Worm (Caenorhabditis elegans) whole organism, L4 larva: ENCODE results near the gene cmk-1.

Source experiments
- D1046.2 ChIP-seq: fragments of 200-800 bp; sonication (Bioruptor generic); IDR thresholded peaks from 2 replicates; pipeline ENCODE4 v1.3.6; 2022; ENCODE audit warnings: missing genetic modification characterization, missing compliant biosample characterization
- F26F4.8 ChIP-seq: fragments of 200-800 bp; sonication (Bioruptor generic); conservative IDR thresholded peaks from 2 replicates; pipeline ENCODE4 v1.3.6; 2022; ENCODE audit warnings: missing genetic modification characterization, missing compliant biosample characterization
- F37D6.2 ChIP-seq: sonication (generic microtip); optimal IDR thresholded peaks from 2 replicates; lab custom pipeline; 2016; ENCODE audit warnings: mild to moderate bottlenecking, missing genetic modification characterization, missing compliant biosample characterization
- F44E2.7 ChIP-seq: fragments of 200-800 bp; sonication (Bioruptor generic); IDR thresholded peaks from 2 replicates; pipeline ENCODE4 v2.1.2; 2022; ENCODE audit warnings: missing genetic modification characterization, missing compliant biosample characterization
- T20F7.1 ChIP-seq: fragments of 200-800 bp; sonication (Bioruptor generic); optimal IDR thresholded peaks from 2 replicates; lab custom pipeline; 2018; ENCODE audit warnings: mild to moderate bottlenecking, missing genetic modification characterization, missing compliant biosample characterization
- T26A8.4 ChIP-seq: fragments of 200-800 bp; sonication (Bioruptor generic); IDR thresholded peaks from 2 replicates; pipeline ENCODE4 v1.3.6; 2022; ENCODE audit warnings: missing genetic modification characterization, missing compliant biosample characterization
- Y5F2A.4 ChIP-seq: fragments of 200-800 bp; sonication (Bioruptor generic); optimal IDR thresholded peaks from 2 replicates; lab custom pipeline; 2018; ENCODE audit warnings: mild to moderate bottlenecking, missing genetic modification characterization, missing compliant biosample characterization
- ZK337.2 ChIP-seq: fragments of 200-800 bp; sonication (Bioruptor generic); IDR thresholded peaks from 2 replicates; pipeline ENCODE4 v1.3.6; 2022; ENCODE audit warnings: missing genetic modification reagents, missing genetic modification characterization, missing compliant biosample characterization
- aha-1 ChIP-seq: fragments of 150-350 bp; peaks from one replicate; lab custom pipeline; 2014; ENCODE audit warnings: missing biosample characterization, missing genetic modification characterization
- aly-2 ChIP-seq: sonication (generic microtip); optimal IDR thresholded peaks from 2 replicates; lab custom pipeline; 2018; ENCODE audit warnings: missing biosample characterization, missing genetic modification characterization
- ceh-20 ChIP-seq: fragments of 200-800 bp; sonication (Bioruptor generic); IDR thresholded peaks from 2 replicates; pipeline ENCODE4 v1.3.6; 2022; ENCODE audit warnings: missing genetic modification reagents, missing genetic modification characterization, missing compliant biosample characterization
- ceh-32 ChIP-seq: sonication (generic microtip); optimal IDR thresholded peaks from 2 replicates; lab custom pipeline; 2016; ENCODE audit warnings: mild to moderate bottlenecking, missing genetic modification characterization, missing compliant biosample characterization; ENCODE audit not compliant: poor library complexity
- ceh-82 ChIP-seq: sonication (generic microtip); optimal IDR thresholded peaks from 2 replicates; lab custom pipeline; 2017; ENCODE audit warnings: missing biosample characterization, missing genetic modification characterization
- ces-1 ChIP-seq: fragments of 150-350 bp; sonication (generic microtip); optimal IDR thresholded peaks from 4 replicates; lab custom pipeline; 2014; ENCODE audit warnings: missing biosample characterization, missing genetic modification reagents, missing genetic modification characterization
- daf-16 ChIP-seq, 3 experiments: sonication (generic microtip); optimal IDR thresholded peaks; 2 replicates each; lab custom pipeline; 2016 to 2017; ENCODE audit warnings: missing genetic modification characterization in 3 of 3, missing genetic modification reagents in 3 of 3, mild to moderate bottlenecking in 2 of 3, missing compliant biosample characterization in 2 of 3, missing biosample characterization in 1 of 3, moderate library complexity in 1 of 3
- daf-19 ChIP-seq: fragments of 200-800 bp; sonication (Bioruptor generic); conservative IDR thresholded peaks from 2 replicates; pipeline ENCODE4 v1.3.6; 2022; ENCODE audit warnings: missing genetic modification characterization, missing compliant biosample characterization
- daf-8 ChIP-seq: fragments of 200-800 bp; sonication (Bioruptor generic); IDR thresholded peaks from 2 replicates; pipeline ENCODE4 v1.3.6; 2022; ENCODE audit warnings: missing genetic modification characterization, missing compliant biosample characterization
- dmd-9 ChIP-seq: fragments of 200-800 bp; sonication (Bioruptor generic); IDR thresholded peaks from 2 replicates; pipeline ENCODE4 v1.3.6; 2022; ENCODE audit warnings: missing genetic modification reagents, missing genetic modification characterization, missing compliant biosample characterization
- dve-1 ChIP-seq: sonication (generic microtip); optimal IDR thresholded peaks from 2 replicates; lab custom pipeline; 2017; ENCODE audit warnings: antibody characterized with exemption, mild to moderate bottlenecking, missing genetic modification characterization, missing compliant biosample characterization; ENCODE audit not compliant: insufficient read depth
- egl-27 ChIP-seq: sonication (generic microtip); optimal IDR thresholded peaks from 3 replicates; lab custom pipeline; 2017; ENCODE audit warnings: missing biosample characterization, missing genetic modification reagents, missing genetic modification characterization
- egl-43 ChIP-seq: fragments of 200-800 bp; sonication (Bioruptor generic); IDR thresholded peaks from 2 replicates; pipeline ENCODE4 v1.3.6; 2022; ENCODE audit warnings: missing genetic modification reagents, missing genetic modification characterization, missing compliant biosample characterization
- gei-8 ChIP-seq: fragments of 200-800 bp; sonication (Bioruptor generic); optimal IDR thresholded peaks from 2 replicates; lab custom pipeline; 2018; ENCODE audit warnings: mild to moderate bottlenecking, missing genetic modification characterization, missing compliant biosample characterization
- hlh-11 ChIP-seq: fragments of 200-800 bp; sonication (Bioruptor generic); optimal IDR thresholded peaks from 2 replicates; lab custom pipeline; 2018; ENCODE audit warnings: mild to moderate bottlenecking, missing genetic modification characterization, missing compliant biosample characterization
- lin-38 ChIP-seq: fragments of 200-800 bp; sonication (Bioruptor generic); IDR thresholded peaks from 2 replicates; pipeline ENCODE4 v1.3.6; 2022; ENCODE audit warnings: missing genetic modification reagents, missing genetic modification characterization, missing compliant biosample characterization
- lsy-2 ChIP-seq, 2 experiments: fragments of 150-350 bp in 1 of 2; sonication (generic microtip) in 1 of 2; optimal IDR thresholded peaks; 2 replicates each; lab custom pipeline; 2014 to 2017; ENCODE audit warnings: missing biosample characterization in 2 of 2, missing genetic modification characterization in 2 of 2
- madf-5 ChIP-seq, 2 experiments: fragments of 200-800 bp; sonication (Bioruptor generic); IDR thresholded peaks; 2 replicates each; pipeline ENCODE4 v1.3.6; 2022; ENCODE audit warnings: missing compliant biosample characterization in 2 of 2, missing genetic modification characterization in 2 of 2
- mes-2 ChIP-seq: sonication (generic microtip); optimal IDR thresholded peaks from 2 replicates; lab custom pipeline; 2016; ENCODE audit warnings: missing genotype, mild to moderate bottlenecking, missing genetic modification characterization, missing compliant biosample characterization; ENCODE audit not compliant: poor library complexity, severe bottlenecking
- mxl-2 ChIP-seq: fragments of 200-800 bp; sonication (Bioruptor generic); conservative IDR thresholded peaks from 2 replicates; pipeline ENCODE4 v1.3.6; 2022; ENCODE audit warnings: missing genetic modification reagents, missing genetic modification characterization, missing compliant biosample characterization
- nhr-11 ChIP-seq: fragments of 150-350 bp; optimal IDR thresholded peaks from 2 replicates; lab custom pipeline; 2014; ENCODE audit warnings: missing biosample characterization, missing genetic modification characterization
- nhr-111 ChIP-seq: fragments of 200-800 bp; sonication (Bioruptor generic); optimal IDR thresholded peaks from 2 replicates; lab custom pipeline; 2018; ENCODE audit warnings: mild to moderate bottlenecking, missing genetic modification characterization, missing compliant biosample characterization
- nhr-237 ChIP-seq: sonication (generic microtip); optimal IDR thresholded peaks from 2 replicates; lab custom pipeline; 2017; ENCODE audit warnings: missing biosample characterization, missing genetic modification characterization
- nhr-25 ChIP-seq: sonication (generic microtip); optimal IDR thresholded peaks from 2 replicates; lab custom pipeline; 2017; ENCODE audit warnings: missing genetic modification characterization, mild to moderate bottlenecking, missing compliant biosample characterization, antibody characterized with exemption, moderate library complexity, borderline replicate concordance; ENCODE audit not compliant: insufficient read depth
- nhr-28 ChIP-seq: fragments of 150-350 bp; optimal IDR thresholded peaks from 2 replicates; lab custom pipeline; 2014; ENCODE audit warnings: missing biosample characterization, missing genetic modification characterization
- nhr-41 ChIP-seq: fragments of 200-800 bp; sonication (Bioruptor generic); IDR thresholded peaks from 2 replicates; pipeline ENCODE4 v1.3.6; 2022; ENCODE audit warnings: missing genetic modification reagents, missing genetic modification characterization, missing compliant biosample characterization
- nhr-42 ChIP-seq: fragments of 200-800 bp; sonication (Bioruptor generic); IDR thresholded peaks from 2 replicates; pipeline ENCODE4 v1.3.6; 2022; ENCODE audit warnings: missing genetic modification characterization, missing compliant biosample characterization
- pha-4 ChIP-seq, 2 experiments: fragments of 150-350 bp in 1 of 2; fragments of 200-800 bp in 1 of 2; sonication (Bioruptor generic) in 1 of 2; IDR thresholded peaks in 1 of 2; optimal IDR thresholded peaks in 1 of 2; 2 replicates each; pipeline versions ENCODE4 v1.3.6 to Lab custom; 2014 to 2022; ENCODE audit warnings: missing genetic modification characterization in 2 of 2, missing genetic modification reagents in 2 of 2, missing biosample characterization in 1 of 2, missing compliant biosample characterization in 1 of 2
- php-3 ChIP-seq: fragments of 200-800 bp; sonication (Bioruptor generic); IDR thresholded peaks from 2 replicates; pipeline ENCODE4 v1.3.6; 2022; ENCODE audit warnings: missing genetic modification reagents, missing genetic modification characterization, missing compliant biosample characterization
- rbr-2 ChIP-seq: sonication (generic microtip); optimal IDR thresholded peaks from 2 replicates; lab custom pipeline; 2016; ENCODE audit warnings: missing genotype, missing genetic modification characterization, missing compliant biosample characterization
- saeg-2 ChIP-seq: fragments of 200-800 bp; sonication (Bioruptor generic); IDR thresholded peaks from 2 replicates; pipeline ENCODE4 v1.3.6; 2022; ENCODE audit warnings: missing genetic modification reagents, missing genetic modification characterization, missing compliant biosample characterization
- sdz-12 ChIP-seq: fragments of 200-800 bp; sonication (Bioruptor generic); optimal IDR thresholded peaks from 2 replicates; lab custom pipeline; 2018; ENCODE audit warnings: mild to moderate bottlenecking, missing genetic modification characterization, missing compliant biosample characterization
- spr-1 ChIP-seq: sonication (generic microtip); optimal IDR thresholded peaks from 2 replicates; lab custom pipeline; 2016; ENCODE audit warnings: mild to moderate bottlenecking, missing genetic modification characterization, missing compliant biosample characterization
- tag-97 ChIP-seq: fragments of 200-800 bp; sonication (Bioruptor generic); IDR thresholded peaks from 2 replicates; pipeline ENCODE4 v1.3.6; 2022; ENCODE audit warnings: missing genetic modification characterization, missing compliant biosample characterization
- tra-1 ChIP-seq: fragments of 200-800 bp; sonication (Bioruptor generic); IDR thresholded peaks from 2 replicates; pipeline ENCODE4 v1.3.6; 2022; ENCODE audit warnings: missing genetic modification reagents, missing genetic modification characterization, missing compliant biosample characterization
- unc-130 ChIP-seq: sonication (generic microtip); optimal IDR thresholded peaks from 2 replicates; lab custom pipeline; 2016; ENCODE audit warnings: missing genetic modification reagents, missing genetic modification characterization, missing compliant biosample characterization
- zag-1 ChIP-seq: fragments of 150-350 bp; optimal IDR thresholded peaks from 2 replicates; lab custom pipeline; 2014; ENCODE audit warnings: missing biosample characterization, missing genetic modification characterization
- zip-11 ChIP-seq: fragments of 200-800 bp; sonication (Bioruptor generic); IDR thresholded peaks from 2 replicates; pipeline ENCODE4 v1.3.6; 2022; ENCODE audit warnings: missing genetic modification characterization, missing compliant biosample characterization

Gene cmk-1

DNA sequence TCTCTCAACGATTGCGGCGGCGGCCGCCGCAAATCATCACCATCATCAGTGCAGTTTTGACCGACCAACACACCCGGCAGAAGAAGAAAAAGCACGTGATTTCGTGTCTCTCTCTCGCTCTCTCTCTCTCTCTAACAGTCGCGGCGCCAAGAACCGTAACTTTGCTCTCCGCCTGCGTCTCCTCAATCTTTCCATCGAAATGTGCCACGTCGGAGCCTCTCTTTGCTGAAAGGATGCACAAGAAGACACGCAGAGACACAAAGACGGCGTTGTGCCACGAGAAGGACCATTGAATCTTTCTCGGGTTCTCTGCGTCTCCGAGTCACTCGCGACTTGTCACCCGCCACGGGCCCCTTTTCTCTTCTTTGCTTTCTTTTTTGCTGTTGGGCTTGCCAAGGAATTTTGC is 33.6 kb downstream of the cmk-1 start (continued):
- no peak for TF ChIP-seq tag-97 (GFP tag; lab: Robert Waterston, UW)
- TF ChIP-seq aha-1 (tag; lab: Kevin White, UChicago), result peak; percentile 98
- TF ChIP-seq nhr-11, result peak; percentile 79
- TF ChIP-seq F44E2.7 (GFP tag; lab: Robert Waterston, UW), result no peak
- TF ChIP-seq gei-8, result peak; percentile 61
- TF ChIP-seq lin-38 (GFP tag; lab: Robert Waterston, UW), result peak; percentile 47
- peak; percentile 75; the same call in 1 of the 2 replicates for TF ChIP-seq tra-1 (GFP tag; lab: Robert Waterston, UW)
- no peak for TF ChIP-seq ZK337.2 (GFP tag; lab: Robert Waterston, UW)
- TF ChIP-seq nhr-237 (tag; lab: Kevin White, UChicago), result no peak
- no peak for TF ChIP-seq aly-2 (tag; lab: Kevin White, UChicago)
- TF ChIP-seq saeg-2, result no peak
- no peak for TF ChIP-seq F26F4.8 (GFP tag; lab: Robert Waterston, UW)
- no peak for TF ChIP-seq nhr-42 (GFP tag; lab: Robert Waterston, UW)
- peak; percentile 73 for TF ChIP-seq pha-4 (GFP tag; IDR thresholded peaks at IDR 0.05; lab: Robert Waterston, UW)
- TF ChIP-seq pha-4 (tag; optimal IDR thresholded peaks at IDR 0.05; lab: Kevin White, UChicago), result no peak
- TF ChIP-seq daf-16 (GFP tag; optimal IDR thresholded peaks at IDR 0.05; lab: Kevin White, UChicago), result peak in 1 of 2 experiments; percentile 54
- TF ChIP-seq daf-16 (tag; optimal IDR thresholded peaks at IDR 0.05; lab: Kevin White, UChicago), result peak; percentile 77
- no peak for TF ChIP-seq zag-1 (tag; lab: Kevin White, UChicago)
- TF ChIP-seq dmd-9, result no peak
- TF ChIP-seq rbr-2 (tag; lab: Kevin White, UChicago), result peak; percentile 64
- peak; percentile 49; the same call in 1 of the 2 replicates for TF ChIP-seq php-3 (GFP tag; lab: Robert Waterston, UW)
- TF ChIP-seq madf-5 (GFP tag; IDR thresholded peaks at IDR 0.05; lab: Robert Waterston, UW), result no peak
- TF ChIP-seq T20F7.1 (GFP tag; lab: Kevin White, UChicago), result no peak
- peak; percentile 15 for TF ChIP-seq spr-1 (tag; lab: Kevin White, UChicago)
- TF ChIP-seq hlh-11, result peak; percentile 93
- peak; percentile 45 for TF ChIP-seq mes-2 (tag; lab: Kevin White, UChicago)
- no peak for TF ChIP-seq sdz-12
- no peak for TF ChIP-seq ceh-82
- TF ChIP-seq ces-1 (GFP tag; lab: Kevin White, UChicago), result no peak

DNA sequence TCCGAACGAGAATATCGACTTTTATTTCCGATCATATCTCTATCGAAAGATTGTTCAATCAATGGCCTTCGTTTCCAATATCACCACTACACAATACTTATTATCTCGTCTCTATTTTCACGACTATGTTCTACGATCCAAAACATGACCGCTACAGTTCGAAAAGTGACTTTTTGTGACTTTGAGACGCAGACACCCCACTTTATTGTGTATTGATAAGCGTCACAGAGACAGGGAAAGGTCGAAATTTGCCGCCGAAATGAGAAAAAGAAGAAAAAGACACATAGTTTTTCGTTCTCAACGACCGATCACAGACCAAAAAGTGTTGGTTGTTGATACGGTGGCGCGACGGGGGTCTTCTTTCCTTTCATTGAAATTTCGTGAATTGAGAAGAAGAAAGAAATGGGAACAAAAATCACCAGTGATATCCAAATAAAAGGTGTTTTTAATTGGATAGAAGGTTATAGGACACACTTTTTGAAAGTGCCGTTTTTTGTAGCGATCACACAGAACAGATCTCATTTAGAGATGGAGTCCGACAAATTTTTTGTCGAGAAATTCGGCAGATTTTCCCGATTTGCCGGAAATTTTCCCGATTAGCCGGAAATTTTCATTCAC is 35.2 kb downstream of the cmk-1 start:
- TF ChIP-seq rbr-2 (tag; lab: Kevin White, UChicago) (no peak), dmd-9 (no peak), daf-16 (GFP tag; optimal IDR thresholded peaks at IDR 0.05; lab: Kevin White, UChicago) (no peak), daf-16 (tag; optimal IDR thresholded peaks at IDR 0.05; lab: Kevin White, UChicago) (peak; percentile 65), D1046.2 (GFP tag; lab: Robert Waterston, UW) (no peak), daf-8 (no peak), dve-1 (tag; lab: Kevin White, UChicago) (peak; percentile 63), lsy-2 (tag; optimal IDR thresholded peaks at IDR 0.05; lab: Kevin White, UChicago) (peak in 1 of 2 experiments; percentile 27), pha-4 (GFP tag; IDR thresholded peaks at IDR 0.05; lab: Robert Waterston, UW) (no peak), pha-4 (tag; optimal IDR thresholded peaks at IDR 0.05; lab: Kevin White, UChicago) (no peak), ceh-20 (no peak), nhr-28 (tag; lab: Kevin White, UChicago) (peak; percentile 92), sdz-12 (no peak), zip-11 (GFP tag; lab: Robert Waterston, UW) (no peak), egl-43 (GFP tag; lab: Robert Waterston, UW) (no peak), nhr-111 (no peak), T26A8.4 (no peak), nhr-237 (tag; lab: Kevin White, UChicago) (no peak), Y5F2A.4 (GFP tag; lab: Kevin White, UChicago) (no peak), egl-27 (no peak), aha-1 (tag; lab: Kevin White, UChicago) (peak; percentile 54), nhr-25 (no peak), daf-19 (GFP tag; lab: Robert Waterston, UW) (no peak), nhr-41 (GFP tag; lab: Robert Waterston, UW) (no peak), F37D6.2 (tag; lab: Kevin White, UChicago) (no peak), tag-97 (GFP tag; lab: Robert Waterston, UW) (no peak), mxl-2 (GFP tag; lab: Robert Waterston, UW) (no peak), T20F7.1 (GFP tag; lab: Kevin White, UChicago) (no peak), ceh-32 (tag; lab: Kevin White, UChicago) (no peak), unc-130 (no peak)
